Worm (Caenorhabditis elegans) whole organism, midembryonic: Measurements from ENCODE around the gene F18G5.1.

Experiments
- T22C8.4 ChIP-seq: fragments of 200-800 bp; sonication (Bioruptor generic); IDR thresholded peaks from 2 replicates; pipeline ENCODE4 v1.3.6; 2022; ENCODE audit warnings: missing genetic modification characterization, missing compliant biosample characterization
- cog-1 ChIP-seq: sonication (generic microtip); optimal IDR thresholded peaks from 2 replicates; lab custom pipeline; 2016; ENCODE audit warnings: missing genetic modification characterization, missing compliant biosample characterization
- flt-1 ChIP-seq: fragments of 200-800 bp; sonication (Bioruptor generic); IDR thresholded peaks from 2 replicates; pipeline ENCODE4 v1.3.6; 2022; ENCODE audit warnings: missing genetic modification characterization, missing compliant biosample characterization
- klf-2 ChIP-seq: fragments of 200-800 bp; sonication (Bioruptor generic); conservative IDR thresholded peaks from 2 replicates; pipeline ENCODE4 v1.3.6; 2022; ENCODE audit warnings: missing genetic modification reagents, missing genetic modification characterization, missing compliant biosample characterization
- med-1 ChIP-seq: sonication (generic microtip); optimal IDR thresholded peaks from 2 replicates; lab custom pipeline; 2017; ENCODE audit warnings: missing genetic modification characterization, mild to moderate bottlenecking, missing compliant biosample characterization, antibody characterized with exemption, missing genetic modification reagents; ENCODE audit not compliant: insufficient read depth
- ref-1 ChIP-seq: fragments of 200-800 bp; sonication (Bioruptor generic); conservative IDR thresholded peaks from 2 replicates; pipeline ENCODE4 v1.3.6; 2022; ENCODE audit warnings: missing genetic modification reagents, missing genetic modification characterization, missing compliant biosample characterization
- tab-1 ChIP-seq: fragments of 200-800 bp; sonication (Bioruptor generic); IDR thresholded peaks from 2 replicates; pipeline ENCODE4 v1.3.6; 2022; ENCODE audit warnings: missing genetic modification characterization, missing compliant biosample characterization
- ztf-23 ChIP-seq: fragments of 200-800 bp; sonication (Bioruptor generic); IDR thresholded peaks from 2 replicates; pipeline ENCODE4 v1.3.6; 2022; ENCODE audit warnings: missing genetic modification reagents, missing genetic modification characterization, missing compliant biosample characterization
- ztf-29 ChIP-seq: fragments of 200-800 bp; sonication (Bioruptor generic); IDR thresholded peaks from 2 replicates; pipeline ENCODE4 v1.3.6; 2022; ENCODE audit warnings: missing genetic modification reagents, missing genetic modification characterization, missing compliant biosample characterization

The F18G5.1 gene

DNA sequence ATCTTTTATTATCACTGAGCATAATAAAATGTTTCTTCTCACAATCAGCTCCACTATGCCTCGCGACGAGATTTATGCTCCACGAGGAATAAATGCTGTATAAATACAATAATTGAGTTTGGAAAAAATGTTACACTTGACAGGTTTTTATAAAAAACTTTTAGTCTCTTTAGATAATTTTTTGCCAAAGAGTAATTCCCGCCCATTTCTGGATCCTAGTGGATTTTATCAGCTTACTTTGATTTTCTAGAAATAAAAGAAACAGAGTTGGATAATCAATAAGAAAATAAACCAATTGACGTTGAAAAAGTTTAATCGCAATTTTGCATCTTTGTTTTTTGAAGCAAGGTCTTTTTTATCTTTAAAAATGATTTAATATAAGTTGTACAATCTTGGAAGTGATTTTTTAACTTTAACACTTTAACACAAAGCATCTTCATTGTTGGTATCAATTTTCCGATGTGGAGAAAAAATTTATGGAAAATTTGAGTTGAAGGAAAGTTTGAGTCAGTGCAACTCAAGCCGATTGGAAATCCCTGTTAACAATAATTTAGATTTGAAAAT is 2.1 kb downstream of the F18G5.1 start:
- TF ChIP-seq klf-2 (GFP tag; lab: Robert Waterston, UW) (no peak), tab-1 (GFP tag; lab: Robert Waterston, UW) (no peak), flt-1 (GFP tag; lab: Robert Waterston, UW) (no peak), ztf-29 (GFP tag; lab: Robert Waterston, UW) (no peak), cog-1 (tag; lab: Kevin White, UChicago) (no peak), ztf-23 (GFP tag; lab: Robert Waterston, UW) (no peak), T22C8.4 (GFP tag; lab: Robert Waterston, UW) (no peak), med-1 (GFP tag; lab: Kevin White, UChicago) (no peak)

DNA sequence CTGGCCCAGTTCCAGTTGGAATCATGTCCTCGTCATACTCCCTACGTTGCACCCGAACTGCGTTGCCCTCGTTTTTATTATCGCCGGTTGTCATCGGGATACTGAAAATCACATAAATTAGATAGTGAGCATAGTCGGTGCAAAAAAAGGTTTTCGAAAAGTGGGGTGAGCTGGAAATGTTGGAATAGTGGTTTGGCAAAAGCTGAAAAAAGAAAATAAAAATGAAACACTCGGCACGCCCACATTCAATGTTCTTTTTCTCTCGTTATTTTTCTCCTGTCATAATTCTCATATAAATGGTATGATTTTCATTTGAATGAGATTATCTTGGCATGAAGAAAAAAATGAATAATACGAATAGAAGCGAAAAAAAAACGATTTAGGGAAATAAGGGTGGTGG is 4.6 kb downstream of the F18G5.1 start, which contains the start of gene F18G5.6:
Gene F18G5.6, minus strand, starts transcription at position 101 of the 400 bp plus-strand sequence.
- TF ChIP-seq ztf-29 (GFP tag; lab: Robert Waterston, UW) = no peak
- TF ChIP-seq ref-1 (GFP tag; lab: Robert Waterston, UW) = no peak
- no peak for TF ChIP-seq med-1 (GFP tag; lab: Kevin White, UChicago)
- no peak for TF ChIP-seq ztf-23 (GFP tag; lab: Robert Waterston, UW)
- TF ChIP-seq klf-2 (GFP tag; lab: Robert Waterston, UW) = no peak
- TF ChIP-seq flt-1 (GFP tag; lab: Robert Waterston, UW) = no peak

DNA sequence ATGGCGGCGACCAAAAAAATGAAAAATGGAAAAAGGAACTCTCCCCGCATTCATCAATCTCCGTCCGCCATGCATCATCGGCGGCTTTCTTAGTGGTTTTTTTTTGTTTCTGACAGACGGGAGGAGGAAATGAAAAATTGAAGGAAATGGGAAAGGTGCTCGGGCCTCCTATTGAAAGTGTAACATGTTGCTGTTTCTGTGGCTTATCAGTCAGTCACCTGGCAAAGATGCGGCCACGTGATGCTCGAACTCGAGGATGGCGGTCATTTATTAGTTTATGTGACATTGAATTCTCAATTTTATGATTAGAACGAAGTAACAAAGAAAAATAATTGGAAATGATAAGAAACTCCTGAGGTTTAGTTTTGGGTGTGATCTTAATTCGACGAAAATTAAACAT is 5.0 kb downstream of the F18G5.1 start:
- TF ChIP-seq klf-2 (GFP tag; lab: Robert Waterston, UW) = no peak
- TF ChIP-seq tab-1 (GFP tag; lab: Robert Waterston, UW) = no peak

DNA sequence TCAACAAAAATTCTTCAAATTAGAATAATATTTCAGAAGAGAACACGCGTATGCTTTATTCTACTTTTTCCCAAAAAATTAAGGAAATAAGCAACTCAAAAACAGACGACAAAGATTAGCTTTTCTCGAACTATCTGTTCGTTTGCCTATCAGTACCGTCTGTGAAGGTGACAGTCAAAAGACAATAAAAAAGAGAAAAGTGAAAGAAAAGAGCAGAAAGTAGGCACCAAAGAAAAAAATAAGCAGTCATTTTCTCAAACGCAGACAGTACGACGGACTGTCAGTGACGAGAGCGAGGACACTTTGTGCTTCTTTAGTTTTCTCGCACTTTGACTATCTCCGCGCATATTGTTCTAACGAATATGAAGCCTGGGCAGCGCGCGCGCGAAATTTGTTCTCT is 6.9 kb downstream of the F18G5.1 start:
- no peak for TF ChIP-seq flt-1 (GFP tag; lab: Robert Waterston, UW)
- no peak for TF ChIP-seq ztf-23 (GFP tag; lab: Robert Waterston, UW)
- TF ChIP-seq T22C8.4 (GFP tag; lab: Robert Waterston, UW) = no peak
- TF ChIP-seq tab-1 (GFP tag; lab: Robert Waterston, UW) = no peak
- no peak for TF ChIP-seq cog-1 (tag; lab: Kevin White, UChicago)
- TF ChIP-seq ztf-29 (GFP tag; lab: Robert Waterston, UW) = no peak
- TF ChIP-seq ref-1 (GFP tag; lab: Robert Waterston, UW) = no peak
- TF ChIP-seq klf-2 (GFP tag; lab: Robert Waterston, UW) = no peak
- TF ChIP-seq med-1 (GFP tag; lab: Kevin White, UChicago) = no peak

DNA sequence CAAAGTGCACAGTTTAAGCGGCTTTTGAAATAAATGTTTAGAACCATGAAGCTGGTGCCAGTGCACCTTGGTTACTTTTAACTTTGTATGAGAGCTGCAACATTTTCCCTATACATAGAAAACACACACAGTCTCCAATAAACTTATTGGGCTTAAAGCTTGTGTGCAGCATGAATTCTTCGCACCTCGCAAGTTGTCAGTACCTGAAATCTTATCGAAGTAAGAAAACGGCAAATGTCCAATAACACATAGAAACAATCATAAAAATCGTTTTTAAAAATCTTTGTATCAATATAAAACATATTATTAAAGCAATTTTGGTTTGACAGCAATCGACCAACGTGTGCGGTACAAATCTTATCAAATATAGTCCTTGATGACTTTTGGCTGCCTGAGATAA is 8.7 kb downstream of the F18G5.1 start:
- TF ChIP-seq tab-1 (GFP tag; lab: Robert Waterston, UW) (no peak), ztf-29 (GFP tag; lab: Robert Waterston, UW) (no peak), klf-2 (GFP tag; lab: Robert Waterston, UW) (no peak), flt-1 (GFP tag; lab: Robert Waterston, UW) (no peak)

DNA sequence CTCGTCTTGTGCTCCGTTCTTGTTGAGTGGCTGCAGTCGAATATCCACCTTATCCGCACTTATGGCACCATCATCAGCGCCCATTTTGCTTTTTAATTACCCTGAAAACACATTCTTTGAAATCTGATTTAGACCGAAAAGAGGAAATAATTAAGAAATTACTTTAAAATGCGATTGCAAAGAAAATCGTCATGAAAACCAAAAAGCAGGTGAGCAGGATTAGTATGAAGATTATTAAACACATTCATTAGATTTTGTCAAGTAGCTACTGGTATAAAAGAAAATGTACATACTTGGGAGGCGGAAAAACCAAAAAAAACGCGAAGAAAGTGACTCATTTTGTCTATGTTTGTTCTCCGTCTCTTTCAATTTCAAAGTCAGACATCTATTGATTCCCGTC is 11.1 kb downstream of the F18G5.1 start, which contains the start of gene B0416.5:
Gene B0416.5, minus strand, starts transcription at position 101 of the 400 bp plus-strand sequence.
- TF ChIP-seq ztf-23 (GFP tag; lab: Robert Waterston, UW) (no peak), ref-1 (GFP tag; lab: Robert Waterston, UW) (no peak), tab-1 (GFP tag; lab: Robert Waterston, UW) (no peak), cog-1 (tag; lab: Kevin White, UChicago) (no peak), flt-1 (GFP tag; lab: Robert Waterston, UW) (no peak), ztf-29 (GFP tag; lab: Robert Waterston, UW) (no peak), klf-2 (GFP tag; lab: Robert Waterston, UW) (no peak), med-1 (GFP tag; lab: Kevin White, UChicago) (no peak), T22C8.4 (GFP tag; lab: Robert Waterston, UW) (no peak)

DNA sequence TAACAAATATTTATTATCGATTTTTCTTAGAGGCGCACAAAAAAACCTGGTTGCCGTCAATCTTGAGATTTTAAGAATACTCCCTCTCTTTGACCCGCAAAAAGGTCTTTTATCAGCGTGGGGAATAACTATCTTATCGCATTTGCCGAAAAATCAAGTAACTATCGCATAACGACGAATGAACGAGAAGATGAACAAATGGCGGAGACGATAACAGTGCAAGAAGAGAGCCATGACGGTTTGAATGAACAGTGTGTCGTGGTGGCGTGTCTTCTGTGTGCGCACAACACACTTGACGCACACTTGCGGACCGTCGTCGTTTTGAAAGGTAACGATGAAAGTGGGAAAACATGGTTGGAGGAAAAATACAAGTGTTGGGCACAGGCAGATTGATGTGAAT is 12.2 kb downstream of the F18G5.1 start:
- TF ChIP-seq tab-1 (GFP tag; lab: Robert Waterston, UW) (no peak), ref-1 (GFP tag; lab: Robert Waterston, UW) (no peak), T22C8.4 (GFP tag; lab: Robert Waterston, UW) (no peak), klf-2 (GFP tag; lab: Robert Waterston, UW) (no peak), ztf-29 (GFP tag; lab: Robert Waterston, UW) (no peak), med-1 (GFP tag; lab: Kevin White, UChicago) (no peak), cog-1 (tag; lab: Kevin White, UChicago) (no peak), ztf-23 (GFP tag; lab: Robert Waterston, UW) (no peak), flt-1 (GFP tag; lab: Robert Waterston, UW) (no peak)

DNA sequence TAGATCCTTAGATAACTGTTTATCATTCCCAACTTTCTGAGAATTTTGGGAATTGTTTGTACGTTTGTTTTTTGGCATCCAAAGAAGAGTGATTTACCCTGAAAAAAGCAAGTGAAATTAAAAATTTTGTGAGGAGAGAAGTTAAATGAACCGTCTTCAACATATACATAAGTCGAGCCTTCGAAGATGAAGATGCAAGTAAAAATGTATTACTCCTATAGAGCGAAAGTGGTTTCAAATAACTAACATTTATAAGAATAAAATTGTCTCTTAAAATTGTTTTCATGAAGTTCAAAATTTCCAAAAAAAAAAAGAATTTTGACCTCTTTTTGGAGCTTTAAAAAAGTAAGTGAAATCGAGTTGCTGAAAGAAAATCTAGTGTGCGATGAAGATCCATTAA is 14.9 kb downstream of the F18G5.1 start, which contains the start of gene B0416.10:
Gene B0416.10, minus strand, starts transcription at position 101 of the 400 bp plus-strand sequence.
- TF ChIP-seq klf-2 (GFP tag; lab: Robert Waterston, UW) (no peak), ztf-23 (GFP tag; lab: Robert Waterston, UW) (no peak), ref-1 (GFP tag; lab: Robert Waterston, UW) (no peak), med-1 (GFP tag; lab: Kevin White, UChicago) (no peak)

DNA sequence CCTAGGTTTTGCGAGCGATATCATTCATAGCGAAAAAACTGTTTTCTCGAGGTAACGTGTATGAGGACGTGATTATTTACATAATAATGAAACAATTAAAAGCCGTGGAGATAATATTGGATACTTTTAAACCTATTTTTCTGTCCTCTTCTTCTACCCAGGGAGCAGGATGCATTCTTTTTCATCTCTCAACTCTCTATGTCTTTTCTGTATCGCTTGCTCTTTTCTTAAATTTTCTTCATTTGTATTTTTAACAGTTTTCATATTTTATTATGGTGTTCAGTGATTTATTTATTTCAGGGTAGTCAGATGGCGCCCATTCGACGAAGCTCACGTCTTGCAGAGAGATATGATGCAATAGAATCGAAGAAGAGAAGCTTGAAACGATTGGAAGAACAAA is 19.0 kb downstream of the F18G5.1 start, which contains the start of gene B0416.4:
Gene B0416.4, plus strand, starts transcription at position 301 of the 400 bp plus-strand sequence.
- TF ChIP-seq T22C8.4 (GFP tag; lab: Robert Waterston, UW) (no peak), klf-2 (GFP tag; lab: Robert Waterston, UW) (no peak), ref-1 (GFP tag; lab: Robert Waterston, UW) (no peak), ztf-29 (GFP tag; lab: Robert Waterston, UW) (no peak), ztf-23 (GFP tag; lab: Robert Waterston, UW) (no peak)
